Worm (Caenorhabditis elegans) whole organism, midembryonic: Measurements from ENCODE around the gene C55C3.7.

Experiments used
- T22C8.4 ChIP-seq: fragments of 200-800 bp; sonication (Bioruptor generic); IDR thresholded peaks from 2 replicates; pipeline ENCODE4 v1.3.6; 2022; ENCODE audit warnings: missing genetic modification characterization, missing compliant biosample characterization
- cog-1 ChIP-seq: sonication (generic microtip); optimal IDR thresholded peaks from 2 replicates; lab custom pipeline; 2016; ENCODE audit warnings: missing genetic modification characterization, missing compliant biosample characterization
- flt-1 ChIP-seq: fragments of 200-800 bp; sonication (Bioruptor generic); IDR thresholded peaks from 2 replicates; pipeline ENCODE4 v1.3.6; 2022; ENCODE audit warnings: missing genetic modification characterization, missing compliant biosample characterization
- klf-2 ChIP-seq: fragments of 200-800 bp; sonication (Bioruptor generic); conservative IDR thresholded peaks from 2 replicates; pipeline ENCODE4 v1.3.6; 2022; ENCODE audit warnings: missing genetic modification reagents, missing genetic modification characterization, missing compliant biosample characterization
- med-1 ChIP-seq: sonication (generic microtip); optimal IDR thresholded peaks from 2 replicates; lab custom pipeline; 2017; ENCODE audit warnings: missing genetic modification characterization, mild to moderate bottlenecking, missing compliant biosample characterization, antibody characterized with exemption, missing genetic modification reagents; ENCODE audit not compliant: insufficient read depth
- ref-1 ChIP-seq: fragments of 200-800 bp; sonication (Bioruptor generic); conservative IDR thresholded peaks from 2 replicates; pipeline ENCODE4 v1.3.6; 2022; ENCODE audit warnings: missing genetic modification reagents, missing genetic modification characterization, missing compliant biosample characterization
- tab-1 ChIP-seq: fragments of 200-800 bp; sonication (Bioruptor generic); IDR thresholded peaks from 2 replicates; pipeline ENCODE4 v1.3.6; 2022; ENCODE audit warnings: missing genetic modification characterization, missing compliant biosample characterization
- ztf-23 ChIP-seq: fragments of 200-800 bp; sonication (Bioruptor generic); IDR thresholded peaks from 2 replicates; pipeline ENCODE4 v1.3.6; 2022; ENCODE audit warnings: missing genetic modification reagents, missing genetic modification characterization, missing compliant biosample characterization
- ztf-29 ChIP-seq: fragments of 200-800 bp; sonication (Bioruptor generic); IDR thresholded peaks from 2 replicates; pipeline ENCODE4 v1.3.6; 2022; ENCODE audit warnings: missing genetic modification reagents, missing genetic modification characterization, missing compliant biosample characterization

DNA sequence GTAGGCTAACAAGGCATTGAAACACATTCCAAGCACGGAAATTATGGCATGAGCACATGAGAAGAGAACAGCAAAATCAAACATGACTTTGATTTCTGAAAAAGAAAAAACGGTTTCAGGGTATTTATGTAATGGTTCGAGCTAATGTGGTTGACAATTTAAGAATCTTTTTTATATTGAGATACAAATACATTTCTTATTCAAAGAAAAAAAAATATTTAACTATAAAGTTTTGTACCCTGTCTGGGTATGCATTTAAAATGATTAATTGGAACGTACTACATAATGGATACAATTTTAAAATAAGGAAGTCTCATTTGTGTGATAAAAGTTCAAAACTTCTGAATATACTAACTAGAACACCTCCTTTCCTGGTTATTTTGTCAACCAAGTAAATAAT is 52.3 kb downstream of the C55C3.7 start, which contains the start of gene srd-12:
- TF ChIP-seq T22C8.4 (GFP tag; lab: Robert Waterston, UW), result no peak
- no peak for TF ChIP-seq flt-1 (GFP tag; lab: Robert Waterston, UW)
- TF ChIP-seq ref-1 (GFP tag; lab: Robert Waterston, UW), result no peak
- TF ChIP-seq ztf-29 (GFP tag; lab: Robert Waterston, UW), result no peak
- no peak for TF ChIP-seq med-1 (GFP tag; lab: Kevin White, UChicago)
- TF ChIP-seq klf-2, result no peak
- no peak for TF ChIP-seq ztf-23 (GFP tag; lab: Robert Waterston, UW)
- no peak for TF ChIP-seq tab-1 (GFP tag; lab: Robert Waterston, UW)
- TF ChIP-seq cog-1 (tag; lab: Kevin White, UChicago), result no peak
